Worm (Caenorhabditis elegans) whole organism, L4 larva: ENCODE results near the gene srx-33.
A peak's percentile ranks its signal among the peaks of the same experiment; 100 is the strongest.

Experiments used
- T26A8.4 ChIP-seq: fragments of 200-800 bp; sonication (Bioruptor generic); IDR thresholded peaks from 2 replicates; pipeline ENCODE4 v1.3.6; 2022; ENCODE audit warnings: missing genetic modification characterization, missing compliant biosample characterization
- Y48G9A.11 ChIP-seq: fragments of 200-800 bp; sonication (Bioruptor generic); IDR thresholded peaks from 2 replicates; pipeline ENCODE4 v1.3.6; 2022; ENCODE audit warnings: missing genetic modification reagents, missing genetic modification characterization, missing compliant biosample characterization
- Y75B8A.6 ChIP-seq: fragments of 200-800 bp; sonication (Bioruptor generic); IDR thresholded peaks from 2 replicates; pipeline ENCODE4 v1.3.6; 2022; ENCODE audit warnings: missing genetic modification reagents, missing genetic modification characterization, missing compliant biosample characterization
- ZK337.2 ChIP-seq: fragments of 200-800 bp; sonication (Bioruptor generic); IDR thresholded peaks from 2 replicates; pipeline ENCODE4 v1.3.6; 2022; ENCODE audit warnings: missing genetic modification reagents, missing genetic modification characterization, missing compliant biosample characterization
- ZK546.5 ChIP-seq, 2 experiments: sonication (generic microtip); optimal IDR thresholded peaks; 2 replicates each; lab custom pipeline; 2017; ENCODE audit warnings: missing biosample characterization in 2 of 2, missing genetic modification characterization in 2 of 2
- aly-2 ChIP-seq: sonication (generic microtip); optimal IDR thresholded peaks from 2 replicates; lab custom pipeline; 2018; ENCODE audit warnings: missing biosample characterization, missing genetic modification characterization
- ama-1 ChIP-seq: fragments of 150-350 bp; optimal IDR thresholded peaks from 2 replicates; lab custom pipeline; 2014; ENCODE audit warnings: inconsistent platforms, mixed read lengths
- arid-1 ChIP-seq: fragments of 200-800 bp; sonication (Bioruptor generic); conservative IDR thresholded peaks from 2 replicates; pipeline ENCODE4 v1.3.6; 2022; ENCODE audit warnings: missing genetic modification reagents, missing genetic modification characterization, missing compliant biosample characterization
- ceh-20 ChIP-seq: fragments of 200-800 bp; sonication (Bioruptor generic); IDR thresholded peaks from 2 replicates; pipeline ENCODE4 v1.3.6; 2022; ENCODE audit warnings: missing genetic modification reagents, missing genetic modification characterization, missing compliant biosample characterization
- ceh-28 ChIP-seq: fragments of 150-350 bp; optimal IDR thresholded peaks from 2 replicates; lab custom pipeline; 2014; ENCODE audit warnings: missing biosample characterization, missing genetic modification reagents, missing genetic modification characterization
- ceh-44 ChIP-seq: fragments of 200-800 bp; sonication (Bioruptor generic); IDR thresholded peaks from 2 replicates; pipeline ENCODE4 v1.3.6; 2022; ENCODE audit warnings: missing genetic modification reagents, missing genetic modification characterization, missing compliant biosample characterization
- ceh-62 ChIP-seq: sonication (generic microtip); optimal IDR thresholded peaks from 2 replicates; lab custom pipeline; 2017; ENCODE audit warnings: missing biosample characterization, missing genetic modification characterization
- ces-1 ChIP-seq: fragments of 150-350 bp; sonication (generic microtip); optimal IDR thresholded peaks from 4 replicates; lab custom pipeline; 2014; ENCODE audit warnings: missing biosample characterization, missing genetic modification reagents, missing genetic modification characterization
- daf-12 ChIP-seq: fragments of 150-350 bp; optimal IDR thresholded peaks from 2 replicates; lab custom pipeline; 2014; ENCODE audit warnings: missing biosample characterization, missing genetic modification reagents, missing genetic modification characterization
- dmd-6 ChIP-seq: fragments of 200-800 bp; sonication (Bioruptor generic); IDR thresholded peaks from 2 replicates; pipeline ENCODE4 v1.3.6; 2022; ENCODE audit warnings: missing genetic modification reagents, missing genetic modification characterization, missing compliant biosample characterization
- dmd-8 ChIP-seq: fragments of 200-800 bp; sonication (Bioruptor generic); IDR thresholded peaks from 2 replicates; pipeline ENCODE4 v1.3.6; 2022; ENCODE audit warnings: missing genetic modification characterization, missing compliant biosample characterization
- dve-1 ChIP-seq: sonication (generic microtip); optimal IDR thresholded peaks from 2 replicates; lab custom pipeline; 2017; ENCODE audit warnings: antibody characterized with exemption, mild to moderate bottlenecking, missing genetic modification characterization, missing compliant biosample characterization; ENCODE audit not compliant: insufficient read depth
- fos-1 ChIP-seq: fragments of 150-350 bp; optimal IDR thresholded peaks from 2 replicates; lab custom pipeline; 2014; ENCODE audit warnings: missing biosample characterization, missing genetic modification characterization
- hlh-30 ChIP-seq: sonication (generic microtip); optimal IDR thresholded peaks from 2 replicates; lab custom pipeline; 2017; ENCODE audit warnings: antibody characterized with exemption, mild to moderate bottlenecking, missing genetic modification characterization, missing compliant biosample characterization; ENCODE audit not compliant: insufficient read depth
- jun-1 ChIP-seq: fragments of 150-350 bp; optimal IDR thresholded peaks from 2 replicates; lab custom pipeline; 2014; ENCODE audit warnings: missing biosample characterization, missing genetic modification reagents, missing genetic modification characterization
- lim-7 ChIP-seq: fragments of 200-800 bp; sonication (Bioruptor generic); IDR thresholded peaks from 2 replicates; pipeline ENCODE4 v1.3.6; 2022; ENCODE audit warnings: missing genetic modification characterization, missing compliant biosample characterization
- lin-1 ChIP-seq: fragments of 200-800 bp; sonication (Bioruptor generic); IDR thresholded peaks from 2 replicates; pipeline ENCODE4 v1.3.6; 2022; ENCODE audit warnings: missing genetic modification reagents, missing genetic modification characterization, missing compliant biosample characterization
- lin-15B ChIP-seq: fragments of 150-350 bp; sonication (generic microtip); optimal IDR thresholded peaks from 3 replicates; lab custom pipeline; 2014; ENCODE audit warnings: missing biosample characterization, missing genetic modification characterization
- lin-29 ChIP-seq: fragments of 200-800 bp; sonication (Bioruptor generic); IDR thresholded peaks from 2 replicates; pipeline ENCODE4 v1.3.6; 2022; ENCODE audit warnings: missing genetic modification reagents, missing genetic modification characterization, missing compliant biosample characterization
- lin-38 ChIP-seq: fragments of 200-800 bp; sonication (Bioruptor generic); IDR thresholded peaks from 2 replicates; pipeline ENCODE4 v1.3.6; 2022; ENCODE audit warnings: missing genetic modification reagents, missing genetic modification characterization, missing compliant biosample characterization
- madf-5 ChIP-seq, 2 experiments: fragments of 200-800 bp; sonication (Bioruptor generic); IDR thresholded peaks; 2 replicates each; pipeline ENCODE4 v1.3.6; 2022; ENCODE audit warnings: missing compliant biosample characterization in 2 of 2, missing genetic modification characterization in 2 of 2
- madf-9 ChIP-seq: fragments of 200-800 bp; sonication (Bioruptor generic); conservative IDR thresholded peaks from 2 replicates; pipeline ENCODE4 v1.3.6; 2022; ENCODE audit warnings: missing genetic modification reagents, missing genetic modification characterization, missing compliant biosample characterization
- mep-1 ChIP-seq: fragments of 150-350 bp; sonication (generic microtip); optimal IDR thresholded peaks from 3 replicates; lab custom pipeline; 2014; ENCODE audit warnings: missing biosample characterization, missing genetic modification characterization
- mes-2 ChIP-seq: sonication (generic microtip); optimal IDR thresholded peaks from 2 replicates; lab custom pipeline; 2016; ENCODE audit warnings: missing genotype, mild to moderate bottlenecking, missing genetic modification characterization, missing compliant biosample characterization; ENCODE audit not compliant: poor library complexity, severe bottlenecking
- nhr-10 ChIP-seq: fragments of 150-350 bp; optimal IDR thresholded peaks from 2 replicates; lab custom pipeline; 2014; ENCODE audit warnings: missing biosample characterization, missing genetic modification characterization
- nhr-102 ChIP-seq: sonication (generic microtip); optimal IDR thresholded peaks from 2 replicates; lab custom pipeline; 2016; ENCODE audit warnings: mild to moderate bottlenecking, missing genetic modification characterization, moderate library complexity, missing compliant biosample characterization
- nhr-25 ChIP-seq: sonication (generic microtip); optimal IDR thresholded peaks from 2 replicates; lab custom pipeline; 2017; ENCODE audit warnings: missing genetic modification characterization, mild to moderate bottlenecking, missing compliant biosample characterization, antibody characterized with exemption, moderate library complexity, borderline replicate concordance; ENCODE audit not compliant: insufficient read depth
- nhr-28 ChIP-seq: fragments of 150-350 bp; optimal IDR thresholded peaks from 2 replicates; lab custom pipeline; 2014; ENCODE audit warnings: missing biosample characterization, missing genetic modification characterization
- php-3 ChIP-seq: fragments of 200-800 bp; sonication (Bioruptor generic); IDR thresholded peaks from 2 replicates; pipeline ENCODE4 v1.3.6; 2022; ENCODE audit warnings: missing genetic modification reagents, missing genetic modification characterization, missing compliant biosample characterization
- pqm-1 ChIP-seq: sonication (generic microtip); optimal IDR thresholded peaks from 2 replicates; lab custom pipeline; 2017; ENCODE audit warnings: missing biosample characterization, missing genetic modification characterization
- rbr-2 ChIP-seq: sonication (generic microtip); optimal IDR thresholded peaks from 2 replicates; lab custom pipeline; 2016; ENCODE audit warnings: missing genotype, missing genetic modification characterization, missing compliant biosample characterization
- saeg-2 ChIP-seq: fragments of 200-800 bp; sonication (Bioruptor generic); IDR thresholded peaks from 2 replicates; pipeline ENCODE4 v1.3.6; 2022; ENCODE audit warnings: missing genetic modification reagents, missing genetic modification characterization, missing compliant biosample characterization
- set-16 ChIP-seq: fragments of 200-800 bp; sonication (Bioruptor generic); IDR thresholded peaks from 2 replicates; pipeline ENCODE4 v1.3.6; 2022; ENCODE audit warnings: missing genetic modification reagents, missing genetic modification characterization, missing compliant biosample characterization
- snpc-4 ChIP-seq: fragments of 150-350 bp; optimal IDR thresholded peaks from 2 replicates; lab custom pipeline; 2014; ENCODE audit warnings: missing biosample characterization, missing genetic modification characterization
- spr-1 ChIP-seq: sonication (generic microtip); optimal IDR thresholded peaks from 2 replicates; lab custom pipeline; 2016; ENCODE audit warnings: mild to moderate bottlenecking, missing genetic modification characterization, missing compliant biosample characterization
- tra-1 ChIP-seq: fragments of 200-800 bp; sonication (Bioruptor generic); IDR thresholded peaks from 2 replicates; pipeline ENCODE4 v1.3.6; 2022; ENCODE audit warnings: missing genetic modification reagents, missing genetic modification characterization, missing compliant biosample characterization
- unc-39 ChIP-seq: sonication (generic microtip); optimal IDR thresholded peaks from 2 replicates; lab custom pipeline; 2017; ENCODE audit warnings: missing biosample characterization, missing genetic modification characterization
- unc-62 ChIP-seq, 3 experiments: fragments of 150-350 bp in 1 of 3; sonication (generic microtip); optimal IDR thresholded peaks in 2 of 3; peaks in 1 of 3; 1 replicate in 1 of 3; 2 replicates in 2 of 3; lab custom pipeline; 2014 to 2017; ENCODE audit warnings: missing biosample characterization in 3 of 3, missing genetic modification characterization in 3 of 3, missing genetic modification reagents in 3 of 3, missing genotype in 1 of 3
- zag-1 ChIP-seq: fragments of 150-350 bp; optimal IDR thresholded peaks from 2 replicates; lab custom pipeline; 2014; ENCODE audit warnings: missing biosample characterization, missing genetic modification characterization
- zfp-2 ChIP-seq: sonication (generic microtip); optimal IDR thresholded peaks from 2 replicates; lab custom pipeline; 2016; ENCODE audit warnings: mild to moderate bottlenecking, missing genetic modification characterization, missing compliant biosample characterization
- ztf-11 ChIP-seq: fragments of 150-350 bp; optimal IDR thresholded peaks from 2 replicates; lab custom pipeline; 2014; ENCODE audit warnings: missing biosample characterization, missing genetic modification characterization
- ztf-7 ChIP-seq: fragments of 150-350 bp; optimal IDR thresholded peaks from 2 replicates; lab custom pipeline; 2014; ENCODE audit warnings: missing biosample characterization, missing genetic modification characterization

srx-33 gene

ce11 chrV:7093720-7094401 lies 24.8 kb downstream of the srx-33 start, which contains the start of gene nhr-135 (continued):
- TF ChIP-seq arid-1 (GFP tag; lab: Robert Waterston, UW), result no peak
- no peak for TF ChIP-seq T26A8.4 (GFP tag; lab: Robert Waterston, UW)
- no peak for TF ChIP-seq aly-2 (tag; lab: Kevin White, UChicago)
- TF ChIP-seq nhr-25 (tag; lab: Kevin White, UChicago), result peak; percentile 24
- peak; percentile 72 for TF ChIP-seq mep-1 (tag; lab: Kevin White, UChicago)
- no peak for TF ChIP-seq lin-38 (GFP tag; lab: Robert Waterston, UW)
- no peak for TF ChIP-seq set-16 (GFP tag; lab: Robert Waterston, UW)
- peak; percentile 57 for TF ChIP-seq pqm-1 (tag; lab: Kevin White, UChicago)
- TF ChIP-seq lin-29 (GFP tag; lab: Robert Waterston, UW), result no peak
- TF ChIP-seq madf-5 (GFP tag; IDR thresholded peaks at IDR 0.05; lab: Robert Waterston, UW), result no peak
- TF ChIP-seq ceh-62, result no peak
- no peak for TF ChIP-seq unc-39 (tag; lab: Kevin White, UChicago)
- no peak for TF ChIP-seq zag-1
- TF ChIP-seq saeg-2 (GFP tag; lab: Robert Waterston, UW), result 0 out of 2 replicates have a peak, but pooled peaks have one; percentile 45
- TF ChIP-seq tra-1, result peak; percentile 76; the same call in 1 of the 2 replicates
- TF ChIP-seq ztf-7 (tag; lab: Kevin White, UChicago), result peak; percentile 32
- peak; percentile 99 for TF ChIP-seq nhr-28 (tag; lab: Kevin White, UChicago)

- TF ChIP-seq ztf-11 (tag; lab: Kevin White, UChicago) (no peak), daf-12 (tag; lab: Kevin White, UChicago) (no peak), nhr-25 (tag; lab: Kevin White, UChicago) (no peak), T26A8.4 (GFP tag; lab: Robert Waterston, UW) (no peak), spr-1 (tag; lab: Kevin White, UChicago) (no peak), lin-1 (no peak), hlh-30 (tag; lab: Kevin White, UChicago) (peak; percentile 13), rbr-2 (tag; lab: Kevin White, UChicago) (no peak), dve-1 (tag; lab: Kevin White, UChicago) (peak; percentile 32), php-3 (GFP tag; lab: Robert Waterston, UW) (no peak), madf-5 (GFP tag; IDR thresholded peaks at IDR 0.05; lab: Robert Waterston, UW) (no peak), ces-1 (GFP tag; lab: Kevin White, UChicago) (no peak), nhr-102 (tag; lab: Kevin White, UChicago) (no peak), Y75B8A.6 (GFP tag; lab: Robert Waterston, UW) (no peak), jun-1 (tag; lab: Kevin White, UChicago) (no peak), ceh-20 (GFP tag; lab: Robert Waterston, UW) (no peak), dmd-8 (GFP tag; lab: Robert Waterston, UW) (no peak), ama-1 (lab: Kevin White, UChicago) (peak; percentile 25), ZK337.2 (GFP tag; lab: Robert Waterston, UW) (no peak), unc-62 (GFP tag; optimal IDR thresholded peaks at IDR 0.05 in 1 of 2; lab: Kevin White, UChicago) (no peak), unc-62 (tag; optimal IDR thresholded peaks at IDR 0.05; lab: Kevin White, UChicago) (no peak)
Observed at ce11 chrV:7091287-7091686, 27.4 kb downstream of the srx-33 start, which contains the start of gene nhr-286. Gene nhr-286, minus strand, starts transcription at chrV:7091610.

ce11 chrV:7089217-7089616 lies 29.5 kb downstream of the srx-33 start:
- TF ChIP-seq pqm-1 (tag; lab: Kevin White, UChicago), result no peak
- TF ChIP-seq saeg-2 (GFP tag; lab: Robert Waterston, UW), result no peak
- no peak for TF ChIP-seq lim-7
- TF ChIP-seq ceh-44 (GFP tag; lab: Robert Waterston, UW), result no peak
- TF ChIP-seq mes-2 (tag; lab: Kevin White, UChicago), result no peak
- TF ChIP-seq nhr-10, result no peak
- no peak for TF ChIP-seq madf-9
- TF ChIP-seq ZK546.5 (tag; optimal IDR thresholded peaks at IDR 0.05; lab: Kevin White, UChicago), result no peak
- TF ChIP-seq snpc-4 (tag; lab: Kevin White, UChicago), result no peak
- TF ChIP-seq Y48G9A.11 (GFP tag; lab: Robert Waterston, UW), result no peak
- no peak for TF ChIP-seq zfp-2 (tag; lab: Kevin White, UChicago)
- no peak for TF ChIP-seq ceh-28 (tag; lab: Kevin White, UChicago)
- TF ChIP-seq dmd-6 (GFP tag; lab: Robert Waterston, UW), result peak; percentile 81
- no peak for TF ChIP-seq lin-15B
- TF ChIP-seq fos-1 (tag; lab: Kevin White, UChicago), result no peak
- TF ChIP-seq ZK337.2 (GFP tag; lab: Robert Waterston, UW), result no peak
